Worm (Caenorhabditis elegans): ENCODE results near the gene scl-27.

The scl-27 gene

ce11 chrV:381227-381950 is 18.4 kb upstream of the scl-27 start, which contains the start of gene ZK6.8:
Gene ZK6.8 (plus strand): TSS chrV:381908.
- no peak for TF ChIP-seq ztf-11 (tag; optimal IDR thresholded peaks at IDR 0.05)
- TF ChIP-seq hlh-1 (tag; optimal IDR thresholded peaks at IDR 0.05) = no peak
- TF ChIP-seq lin-32 (GFP tag; optimal IDR thresholded peaks at IDR 0.05) = no peak
- TF ChIP-seq ceh-43 (GFP tag; optimal IDR thresholded peaks at IDR 0.05) = no peak
- TF ChIP-seq flh-1 (GFP tag; optimal IDR thresholded peaks at IDR 0.05) = no peak
- TF ChIP-seq blmp-1 (tag; optimal IDR thresholded peaks at IDR 0.05) = no peak
- TF ChIP-seq ham-2 (GFP tag; optimal IDR thresholded peaks at IDR 0.05) = no peak
- no peak for TF ChIP-seq sem-2 (GFP tag; optimal IDR thresholded peaks at IDR 0.05)
- TF ChIP-seq nhr-237 (tag; optimal IDR thresholded peaks at IDR 0.05) = no peak
- TF ChIP-seq mab-5 (tag; optimal IDR thresholded peaks at IDR 0.05) = no peak
- TF ChIP-seq lin-13 (tag; optimal IDR thresholded peaks at IDR 0.05) = no peak
- TF ChIP-seq nhr-12 (tag; optimal IDR thresholded peaks at IDR 0.05) = no peak
- no peak for TF ChIP-seq ceh-83 (GFP tag; optimal IDR thresholded peaks at IDR 0.05)
- no peak for TF ChIP-seq ceh-39 (tag; optimal IDR thresholded peaks at IDR 0.05)
- no peak for TF ChIP-seq tbx-8 (GFP tag; optimal IDR thresholded peaks at IDR 0.05)
- no peak for TF ChIP-seq drap-1 (GFP tag; optimal IDR thresholded peaks at IDR 0.05)
- no peak for TF ChIP-seq elt-1 (tag; optimal IDR thresholded peaks at IDR 0.05; ENCODE audit: borderline replicate concordance, insufficient read depth)
- TF ChIP-seq snpc-4 (tag; optimal IDR thresholded peaks at IDR 0.05) = no peak
- TF ChIP-seq bed-3 (GFP tag; optimal IDR thresholded peaks at IDR 0.05) = no peak
- TF ChIP-seq elt-3 (tag; optimal IDR thresholded peaks at IDR 0.05) = no peak

- no peak for TF ChIP-seq sptf-1 (tag; optimal IDR thresholded peaks at IDR 0.05)
- TF ChIP-seq nhr-12 (tag; optimal IDR thresholded peaks at IDR 0.05) = no peak
- no peak for TF ChIP-seq lin-13 (tag; optimal IDR thresholded peaks at IDR 0.05)
These were observed 15.3 kb upstream of the scl-27 start for ce11 chrV:384511-384910.

ce11 chrV:385488-385887 is 14.3 kb upstream of the scl-27 start, which contains the start of gene lipl-5:
Gene lipl-5 (plus strand): TSS chrV:385746.
- no peak for TF ChIP-seq unc-120 (tag; optimal IDR thresholded peaks at IDR 0.05; ENCODE audit: poor library complexity, severe bottlenecking)
- TF ChIP-seq mls-2 (tag; optimal IDR thresholded peaks at IDR 0.05) = no peak
- TF ChIP-seq ceh-39 (tag; optimal IDR thresholded peaks at IDR 0.05) = no peak

- no peak for TF ChIP-seq tbx-8 (GFP tag; optimal IDR thresholded peaks at IDR 0.05)
These were observed 11.4 kb upstream of the scl-27 start, which contains the start of gene ZK6.6 for ce11 chrV:388397-388796. Gene ZK6.6 (plus strand): TSS chrV:388697.

- TF ChIP-seq nhr-76 (tag; optimal IDR thresholded peaks at IDR 0.05) (no peak), sem-2 (GFP tag; optimal IDR thresholded peaks at IDR 0.05) (no peak), mab-5 (tag; optimal IDR thresholded peaks at IDR 0.05) (no peak), elt-3 (tag; optimal IDR thresholded peaks at IDR 0.05) (no peak), lsy-2 (tag; optimal IDR thresholded peaks at IDR 0.05) (no peak), ceh-43 (GFP tag; optimal IDR thresholded peaks at IDR 0.05) (no peak)
These were observed 7.6 kb upstream of the scl-27 start, which contains the start of gene nhr-254 for ce11 chrV:392199-392678. Gene nhr-254 (plus strand): TSS chrV:392628.

ce11 chrV:396309-396708 is 3.5 kb upstream of the scl-27 start, which contains the start of gene nhr-253:
Gene nhr-253 (plus strand): TSS chrV:396593.
- TF ChIP-seq ces-1 (GFP tag; optimal IDR thresholded peaks at IDR 0.05) = no peak
- TF ChIP-seq nhr-12 (tag; optimal IDR thresholded peaks at IDR 0.05) = no peak
- TF ChIP-seq nhr-76 (tag; optimal IDR thresholded peaks at IDR 0.05) = no peak
- no peak for TF ChIP-seq pha-4 (tag; optimal IDR thresholded peaks at IDR 0.05)
- TF ChIP-seq ceh-83 (GFP tag; optimal IDR thresholded peaks at IDR 0.05) = no peak
- no peak for TF ChIP-seq unc-39 (tag; optimal IDR thresholded peaks at IDR 0.05)

Data from whole organism, mixed stage, embryonic.